Worm (Caenorhabditis elegans) whole organism, L4/young adult: ENCODE measurements around the gene nfi-1.

ENCODE experiments used
- W03F9.2 ChIP-seq: fragments of 150-350 bp; optimal IDR thresholded peaks from 2 replicates; lab custom pipeline; 2014; ENCODE audit warnings: missing biosample characterization, missing genetic modification characterization
- dao-5 ChIP-seq: sonication (generic microtip); optimal IDR thresholded peaks from 2 replicates; lab custom pipeline; 2016; ENCODE audit warnings: missing genotype, missing genetic modification characterization, moderate library complexity, missing compliant biosample characterization
- him-1 ChIP-seq: sonication (generic microtip); optimal IDR thresholded peaks from 2 replicates; lab custom pipeline; 2016; ENCODE audit warnings: missing genotype, missing genetic modification reagents, missing genetic modification characterization, missing compliant biosample characterization

ce11 chrII:7548044-7548443 lies 10.1 kb downstream of the nfi-1 start, which contains the start of gene fbxa-224:
- TF ChIP-seq him-1 (tag; lab: Kevin White, UChicago) (no peak), W03F9.2 (tag; lab: Kevin White, UChicago) (no peak), dao-5 (tag; lab: Kevin White, UChicago) (no peak)
